Worm (Caenorhabditis elegans) whole organism, midembryonic: ENCODE data around the gene C08G5.7.

ENCODE experiments used
- T22C8.4 ChIP-seq: fragments of 200-800 bp; sonication (Bioruptor generic); IDR thresholded peaks from 2 replicates; pipeline ENCODE4 v1.3.6; 2022; ENCODE audit warnings: missing genetic modification characterization, missing compliant biosample characterization
- cog-1 ChIP-seq: sonication (generic microtip); optimal IDR thresholded peaks from 2 replicates; lab custom pipeline; 2016; ENCODE audit warnings: missing genetic modification characterization, missing compliant biosample characterization
- flt-1 ChIP-seq: fragments of 200-800 bp; sonication (Bioruptor generic); IDR thresholded peaks from 2 replicates; pipeline ENCODE4 v1.3.6; 2022; ENCODE audit warnings: missing genetic modification characterization, missing compliant biosample characterization
- klf-2 ChIP-seq: fragments of 200-800 bp; sonication (Bioruptor generic); conservative IDR thresholded peaks from 2 replicates; pipeline ENCODE4 v1.3.6; 2022; ENCODE audit warnings: missing genetic modification reagents, missing genetic modification characterization, missing compliant biosample characterization
- med-1 ChIP-seq: sonication (generic microtip); optimal IDR thresholded peaks from 2 replicates; lab custom pipeline; 2017; ENCODE audit warnings: missing genetic modification characterization, mild to moderate bottlenecking, missing compliant biosample characterization, antibody characterized with exemption, missing genetic modification reagents; ENCODE audit not compliant: insufficient read depth
- ref-1 ChIP-seq: fragments of 200-800 bp; sonication (Bioruptor generic); conservative IDR thresholded peaks from 2 replicates; pipeline ENCODE4 v1.3.6; 2022; ENCODE audit warnings: missing genetic modification reagents, missing genetic modification characterization, missing compliant biosample characterization
- tab-1 ChIP-seq: fragments of 200-800 bp; sonication (Bioruptor generic); IDR thresholded peaks from 2 replicates; pipeline ENCODE4 v1.3.6; 2022; ENCODE audit warnings: missing genetic modification characterization, missing compliant biosample characterization
- ztf-23 ChIP-seq: fragments of 200-800 bp; sonication (Bioruptor generic); IDR thresholded peaks from 2 replicates; pipeline ENCODE4 v1.3.6; 2022; ENCODE audit warnings: missing genetic modification reagents, missing genetic modification characterization, missing compliant biosample characterization
- ztf-29 ChIP-seq: fragments of 200-800 bp; sonication (Bioruptor generic); IDR thresholded peaks from 2 replicates; pipeline ENCODE4 v1.3.6; 2022; ENCODE audit warnings: missing genetic modification reagents, missing genetic modification characterization, missing compliant biosample characterization

ce11 chrII:808457-808856 lies 43.3 kb upstream of the C08G5.7 start, which contains the start of gene F46F5.11:
- no peak for TF ChIP-seq cog-1 (tag; lab: Kevin White, UChicago)
- TF ChIP-seq ztf-23 (GFP tag; lab: Robert Waterston, UW), result no peak
- no peak for TF ChIP-seq tab-1 (GFP tag; lab: Robert Waterston, UW)
- no peak for TF ChIP-seq flt-1 (GFP tag; lab: Robert Waterston, UW)
- TF ChIP-seq med-1, result no peak
- TF ChIP-seq ref-1, result no peak
- TF ChIP-seq T22C8.4 (GFP tag; lab: Robert Waterston, UW), result no peak
- TF ChIP-seq klf-2 (GFP tag; lab: Robert Waterston, UW), result no peak
- no peak for TF ChIP-seq ztf-29
